Worm (Caenorhabditis elegans): Measurements from ENCODE around the gene nhr-164.

nhr-164 gene

ce11 chrV:15235661-15236060 lies at the start of gene nhr-164:
Gene nhr-164 (minus strand): TSS chrV:15235761.
- TF ChIP-seq lin-54 (GFP tag; optimal IDR thresholded peaks at IDR 0.05), result no peak
- no peak for TF ChIP-seq lin-35 (GFP tag; optimal IDR thresholded peaks at IDR 0.05)
- TF ChIP-seq nfya-1 (tag; optimal IDR thresholded peaks at IDR 0.05; ENCODE audit: borderline replicate concordance, insufficient read depth), result no peak
- TF ChIP-seq F22D6.2 (tag; optimal IDR thresholded peaks at IDR 0.05), result no peak
- TF ChIP-seq ztf-6 (GFP tag; IDR thresholded peaks at IDR 0.05), result no peak
- no peak for TF ChIP-seq repo-1 (tag; optimal IDR thresholded peaks at IDR 0.05)
- TF ChIP-seq let-607 (tag; optimal IDR thresholded peaks at IDR 0.05), result no peak
- TF ChIP-seq K11D2.4 (GFP tag; IDR thresholded peaks at IDR 0.05), result no peak
- no peak for TF ChIP-seq ceh-58 (GFP tag; IDR thresholded peaks at IDR 0.05)
- no peak for TF ChIP-seq unc-130 (GFP tag; optimal IDR thresholded peaks at IDR 0.05)
- no peak for TF ChIP-seq somi-1 (GFP tag; optimal IDR thresholded peaks at IDR 0.05)
- no peak for TF ChIP-seq ztf-22 (GFP tag; optimal IDR thresholded peaks at IDR 0.05)
- TF ChIP-seq F52B5.7 (tag; optimal IDR thresholded peaks at IDR 0.05), result no peak
- no peak for TF ChIP-seq pbrm-1 (GFP tag; IDR thresholded peaks at IDR 0.05)
- no peak for TF ChIP-seq gei-17 (GFP tag; optimal IDR thresholded peaks at IDR 0.05)
- no peak for TF ChIP-seq bed-2 (GFP tag; IDR thresholded peaks at IDR 0.05)
- no peak for TF ChIP-seq ets-4 (GFP tag; optimal IDR thresholded peaks at IDR 0.05)
- no peak for TF ChIP-seq C17E4.6 (GFP tag; IDR thresholded peaks at IDR 0.05)
- no peak for TF ChIP-seq ztf-25 (GFP tag; IDR thresholded peaks at IDR 0.05)
- no peak for TF ChIP-seq mcd-1 (GFP tag; IDR thresholded peaks at IDR 0.05)

- TF ChIP-seq ceh-91 (GFP tag; IDR thresholded peaks at IDR 0.05), result no peak
- TF ChIP-seq efl-1 (GFP tag; optimal IDR thresholded peaks at IDR 0.05), result no peak
- no peak for TF ChIP-seq nhr-179 (tag; optimal IDR thresholded peaks at IDR 0.05)
- no peak for TF ChIP-seq nfya-1 (tag; optimal IDR thresholded peaks at IDR 0.05; ENCODE audit: borderline replicate concordance, insufficient read depth)
- no peak for TF ChIP-seq tlf-1 (GFP tag; optimal IDR thresholded peaks at IDR 0.05)
- TF ChIP-seq F22D6.2 (tag; optimal IDR thresholded peaks at IDR 0.05), result no peak
- no peak for TF ChIP-seq F55B11.4 (tag; optimal IDR thresholded peaks at IDR 0.05; ENCODE audit: borderline replicate concordance, insufficient read depth)
- no peak for TF ChIP-seq ztf-6 (GFP tag; IDR thresholded peaks at IDR 0.05)
- no peak for TF ChIP-seq rec-8 (tag; optimal IDR thresholded peaks at IDR 0.05)
- TF ChIP-seq egrh-3 (GFP tag; IDR thresholded peaks at IDR 0.05), result no peak
- TF ChIP-seq sdz-38 (tag; optimal IDR thresholded peaks at IDR 0.05), result no peak
- no peak for TF ChIP-seq hlh-26 (GFP tag; conservative IDR thresholded peaks at IDR 0.05)
- TF ChIP-seq ama-1 (optimal IDR thresholded peaks at IDR 0.05), result no peak
- no peak for TF ChIP-seq ama-1 (GFP tag; optimal IDR thresholded peaks at IDR 0.05)
- TF ChIP-seq cebp-2 (GFP tag; IDR thresholded peaks at IDR 0.05), result no peak
- no peak for TF ChIP-seq lag-1 (GFP tag; IDR thresholded peaks at IDR 0.05)
- no peak for TF ChIP-seq hrde-1 (tag; optimal IDR thresholded peaks at IDR 0.05; ENCODE audit: borderline replicate concordance)
- TF ChIP-seq zim-3 (tag; optimal IDR thresholded peaks at IDR 0.05), result no peak
Measured at ce11 chrV:15281279-15281949, 45.9 kb upstream of the nhr-164 start, which contains the start of the genes srw-19 and srx-51. Gene srw-19 (minus strand): TSS chrV:15281379. Gene srx-51 (plus strand): TSS chrV:15281899.

ce11 chrV:15276915-15277314 lies 41.4 kb upstream of the nhr-164 start, which contains the start of gene srw-17:
Gene srw-17 (minus strand): TSS chrV:15277015.
- TF ChIP-seq attf-3 (GFP tag; conservative IDR thresholded peaks at IDR 0.05) (no peak), B0336.3 (GFP tag; IDR thresholded peaks at IDR 0.05) (no peak), ztf-22 (GFP tag; optimal IDR thresholded peaks at IDR 0.05) (no peak), repo-1 (tag; optimal IDR thresholded peaks at IDR 0.05) (no peak), T26A5.8 (tag; optimal IDR thresholded peaks at IDR 0.05) (no peak), lin-40 (tag; optimal IDR thresholded peaks at IDR 0.05) (no peak), athp-1 (tag; optimal IDR thresholded peaks at IDR 0.05) (no peak)

All from whole organism, young adult.